Fruit fly (Drosophila melanogaster) whole organism, adult: ENCODE data around the gene CG3634.

Source experiments
- CG11617 ChIP-seq: fragments of 200-800 bp; sonication (Bioruptor generic); optimal IDR thresholded peaks from 2 replicates; lab custom pipeline; 2017; ENCODE audit warnings: mild to moderate bottlenecking, missing biosample characterization, missing genetic modification reagents, missing genetic modification characterization
- CG12768 ChIP-seq: fragments of 200-800 bp; sonication (Bioruptor generic); optimal IDR thresholded peaks from 2 replicates; lab custom pipeline; 2017; ENCODE audit warnings: missing biosample characterization, missing genetic modification characterization, mild to moderate bottlenecking, moderate library complexity, missing genetic modification reagents
- CG14711 ChIP-seq: fragments of 200-800 bp; sonication (Bioruptor generic); optimal IDR thresholded peaks from 2 replicates; lab custom pipeline; 2018; ENCODE audit warnings: missing biosample characterization, mild to moderate bottlenecking, missing genetic modification characterization, moderate library complexity
- CG1620 ChIP-seq: fragments of 200-800 bp; sonication (Bioruptor generic); optimal IDR thresholded peaks from 2 replicates; lab custom pipeline; 2016; ENCODE audit warnings: missing biosample characterization, missing genetic modification characterization
- CG33017 ChIP-seq: fragments of 200-800 bp; sonication (Bioruptor generic); optimal IDR thresholded peaks from 2 replicates; lab custom pipeline; 2018; ENCODE audit warnings: missing biosample characterization, mild to moderate bottlenecking, missing genetic modification characterization, moderate library complexity
- CG5204 ChIP-seq: fragments of 200-800 bp; sonication (Bioruptor generic); optimal IDR thresholded peaks from 2 replicates; lab custom pipeline; 2016; ENCODE audit warnings: missing biosample characterization, missing genetic modification characterization
- CG7045 ChIP-seq: fragments of 200-800 bp; sonication (Bioruptor generic); optimal IDR thresholded peaks from 2 replicates; lab custom pipeline; 2017; ENCODE audit warnings: missing biosample characterization, mild to moderate bottlenecking, missing genetic modification characterization
- CG7101 ChIP-seq: fragments of 200-800 bp; sonication (Bioruptor generic); optimal IDR thresholded peaks from 2 replicates; lab custom pipeline; 2018; ENCODE audit warnings: missing biosample characterization, mild to moderate bottlenecking, missing genetic modification characterization, moderate library complexity
- Clk ChIP-seq: fragments of 200-800 bp; sonication (Bioruptor generic); optimal IDR thresholded peaks from 2 replicates; lab custom pipeline; 2017; ENCODE audit warnings: missing biosample characterization, missing genetic modification characterization
- Crg-1 ChIP-seq: fragments of 200-800 bp; sonication (Bioruptor generic); optimal IDR thresholded peaks from 2 replicates; lab custom pipeline; 2016; ENCODE audit warnings: missing biosample characterization, missing genetic modification characterization
- Hr96 ChIP-seq: fragments of 200-800 bp; sonication (Bioruptor generic); optimal IDR thresholded peaks from 2 replicates; lab custom pipeline; 2016; ENCODE audit warnings: missing biosample characterization, missing genetic modification characterization
- Mnt ChIP-seq: fragments of 200-800 bp; sonication (Bioruptor generic); optimal IDR thresholded peaks from 2 replicates; lab custom pipeline; 2016; ENCODE audit warnings: missing biosample characterization, mild to moderate bottlenecking, missing genetic modification characterization
- bab1 ChIP-seq: fragments of 200-800 bp; sonication (Bioruptor generic); optimal IDR thresholded peaks from 3 replicates; lab custom pipeline; 2019; ENCODE audit warnings: missing biosample characterization, mild to moderate bottlenecking, missing genetic modification characterization, moderate library complexity
- cic ChIP-seq: fragments of 200-800 bp; sonication (Bioruptor generic); optimal IDR thresholded peaks from 2 replicates; lab custom pipeline; 2017; ENCODE audit warnings: missing biosample characterization, mild to moderate bottlenecking, missing genetic modification characterization, moderate library complexity
- cnc ChIP-seq, 2 experiments: fragments of >200 bp; optimal IDR thresholded peaks; 2 replicates each; lab custom pipeline; 2017
- kay ChIP-seq: fragments of 200-800 bp; sonication (Bioruptor generic); peaks from one replicate; lab custom pipeline; 2016; ENCODE audit warnings: missing biosample characterization, missing genetic modification characterization, borderline replicate concordance
- ovo ChIP-seq: fragments of 200-800 bp; sonication (Bioruptor generic); optimal IDR thresholded peaks from 2 replicates; lab custom pipeline; 2016; ENCODE audit warnings: missing biosample characterization, missing genetic modification characterization
- pad ChIP-seq: fragments of 200-800 bp; sonication (Bioruptor generic); optimal IDR thresholded peaks from 3 replicates; lab custom pipeline; 2017; ENCODE audit warnings: missing biosample characterization, missing genetic modification characterization, mild to moderate bottlenecking, moderate library complexity, missing genetic modification reagents
- tj ChIP-seq: fragments of 200-800 bp; sonication (Bioruptor generic); optimal IDR thresholded peaks from 3 replicates; lab custom pipeline; 2017; ENCODE audit warnings: missing biosample characterization, mild to moderate bottlenecking, missing genetic modification characterization, moderate library complexity
- toe ChIP-seq: fragments of 200-800 bp; sonication (Bioruptor generic); optimal IDR thresholded peaks from 2 replicates; lab custom pipeline; 2016; ENCODE audit warnings: missing biosample characterization, missing genetic modification characterization

CG3634 gene

dm6 chr3L:20837040-20837830, 28.2 kb upstream of the CG3634 start, which contains the start of gene CG13255:
TSS of gene CG13255 (plus strand) at chr3L:20837488.
- peak; percentile 56 for TF ChIP-seq toe (GFP tag; lab: Kevin White, UChicago)
- peak; percentile 35 for TF ChIP-seq kay (GFP tag; lab: Kevin White, UChicago)
- TF ChIP-seq CG11617 (GFP tag; lab: Kevin White, UChicago): peak; percentile 86
- peak; percentile 20 for TF ChIP-seq CG14711 (tag; lab: Kevin White, UChicago)
- peak; percentile 11 for TF ChIP-seq Mnt
- TF ChIP-seq ovo: no peak
- peak; percentile 75 for TF ChIP-seq CG5204 (GFP tag; lab: Kevin White, UChicago)
- peak; percentile 52 for TF ChIP-seq CG7101 (tag; lab: Kevin White, UChicago)
- no peak for TF ChIP-seq bab1 (GFP tag; lab: Kevin White, UChicago)
- TF ChIP-seq cnc (optimal IDR thresholded peaks at IDR 0.05; lab: Kevin White, UChicago): no peak
- TF ChIP-seq CG33017 (tag; lab: Kevin White, UChicago): peak; percentile 63
- TF ChIP-seq CG12768 (GFP tag; lab: Kevin White, UChicago): peak; percentile 68
- peak; percentile 63 for TF ChIP-seq CG7045 (GFP tag; lab: Kevin White, UChicago)
- TF ChIP-seq Clk (GFP tag; lab: Kevin White, UChicago): no peak
- peak; percentile 42 for TF ChIP-seq pad (GFP tag; lab: Kevin White, UChicago)
- peak; percentile 14 for TF ChIP-seq CG1620 (GFP tag; lab: Kevin White, UChicago)
- TF ChIP-seq Hr96: peak; percentile 58
- no peak for TF ChIP-seq cic (GFP tag; lab: Kevin White, UChicago)
- TF ChIP-seq Crg-1 (GFP tag; lab: Kevin White, UChicago): no peak
- TF ChIP-seq tj (GFP tag; lab: Kevin White, UChicago): peak; percentile 44

- TF ChIP-seq CG7045 (GFP tag; lab: Kevin White, UChicago): no peak
- no peak for TF ChIP-seq tj (GFP tag; lab: Kevin White, UChicago)
- no peak for TF ChIP-seq Mnt
- no peak for TF ChIP-seq Crg-1 (GFP tag; lab: Kevin White, UChicago)
- no peak for TF ChIP-seq Clk (GFP tag; lab: Kevin White, UChicago)
- TF ChIP-seq CG11617 (GFP tag; lab: Kevin White, UChicago): no peak
- no peak for TF ChIP-seq CG7101 (tag; lab: Kevin White, UChicago)
- no peak for TF ChIP-seq CG33017 (tag; lab: Kevin White, UChicago)
- TF ChIP-seq Hr96: no peak
- no peak for TF ChIP-seq pad (GFP tag; lab: Kevin White, UChicago)
- no peak for TF ChIP-seq CG14711 (tag; lab: Kevin White, UChicago)
- no peak for TF ChIP-seq bab1 (GFP tag; lab: Kevin White, UChicago)
- TF ChIP-seq CG5204 (GFP tag; lab: Kevin White, UChicago): no peak
Observed at dm6 chr3L:20835882-20836281, 26.8 kb upstream of the CG3634 start, which contains the start of gene CG3288. TSS of gene CG3288 (plus strand) at chr3L:20836182.

- TF ChIP-seq Mnt (no peak), toe (GFP tag; lab: Kevin White, UChicago) (no peak), CG7101 (tag; lab: Kevin White, UChicago) (no peak), CG14711 (tag; lab: Kevin White, UChicago) (no peak), bab1 (GFP tag; lab: Kevin White, UChicago) (no peak), CG11617 (GFP tag; lab: Kevin White, UChicago) (no peak), Hr96 (no peak), kay (GFP tag; lab: Kevin White, UChicago) (no peak), CG12768 (GFP tag; lab: Kevin White, UChicago) (no peak), cnc (optimal IDR thresholded peaks at IDR 0.05; lab: Kevin White, UChicago) (no peak), pad (GFP tag; lab: Kevin White, UChicago) (no peak), ovo (no peak), CG7045 (GFP tag; lab: Kevin White, UChicago) (no peak), tj (GFP tag; lab: Kevin White, UChicago) (no peak), Clk (GFP tag; lab: Kevin White, UChicago) (no peak), CG5204 (GFP tag; lab: Kevin White, UChicago) (no peak), CG1620 (GFP tag; lab: Kevin White, UChicago) (no peak), cic (GFP tag; lab: Kevin White, UChicago) (no peak), CG33017 (tag; lab: Kevin White, UChicago) (no peak)
Observed at dm6 chr3L:20834150-20834549, 25.1 kb upstream of the CG3634 start.

dm6 chr3L:20830361-20830760, 21.3 kb upstream of the CG3634 start:
- TF ChIP-seq CG33017 (tag; lab: Kevin White, UChicago) (peak; percentile 17), cic (GFP tag; lab: Kevin White, UChicago) (peak; percentile 29), CG5204 (GFP tag; lab: Kevin White, UChicago) (no peak)

- TF ChIP-seq bab1 (GFP tag; lab: Kevin White, UChicago) (no peak), CG1620 (GFP tag; lab: Kevin White, UChicago) (no peak), kay (GFP tag; lab: Kevin White, UChicago) (no peak), cnc (optimal IDR thresholded peaks at IDR 0.05; lab: Kevin White, UChicago) (no peak), Mnt (no peak), ovo (peak; percentile 33)
Observed at dm6 chr3L:20827962-20828361, 18.9 kb upstream of the CG3634 start.
